Fruit fly (Drosophila melanogaster): ENCODE measurements around the gene Pkcdelta.

Pkcdelta gene

DNA sequence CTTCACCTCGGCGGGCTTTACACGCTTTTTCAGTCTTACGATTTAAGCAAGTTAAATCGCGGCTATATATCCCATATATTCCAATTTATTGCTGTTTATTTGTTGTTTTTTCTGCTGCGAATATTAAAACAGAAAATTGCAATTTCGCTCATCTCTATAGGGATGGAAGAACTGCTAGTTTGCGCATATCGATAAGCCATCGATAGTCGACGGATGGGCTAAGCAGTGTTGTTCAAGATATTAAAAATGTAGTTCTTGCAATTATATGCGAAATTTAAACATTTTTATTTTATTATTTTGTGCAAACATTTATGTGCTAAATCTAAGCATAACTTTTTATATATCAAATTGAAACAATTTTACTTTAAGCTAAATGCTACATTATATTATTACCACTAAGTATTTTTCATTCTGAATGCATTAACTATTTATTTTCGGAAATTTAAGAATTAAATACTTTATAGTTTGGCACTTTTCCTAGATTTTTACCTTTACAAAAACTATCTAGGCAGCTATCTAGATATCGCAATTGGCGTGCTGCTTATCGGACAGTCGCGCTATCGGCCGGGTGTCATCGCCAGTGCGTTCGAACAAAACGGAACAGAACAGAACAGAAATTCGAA lies 31.0 kb downstream of the Pkcdelta start, which contains the start of the genes Rab40 and CG42258 (continued):
- TF ChIP-seq BEAF-32 (GFP tag; optimal IDR thresholded peaks at IDR 0.05) (peak; percentile 84), gce (GFP tag; IDR thresholded peaks at IDR 0.05) (no peak), Rx (GFP tag; IDR thresholded peaks at IDR 0.05) (no peak), insv (GFP tag; optimal IDR thresholded peaks at IDR 0.05) (no peak), Usf (GFP tag; optimal IDR thresholded peaks at IDR 0.05) (no peak), chinmo (GFP tag; IDR thresholded peaks at IDR 0.05; ENCODE audit: partially characterized antibody) (no peak), zf30C (GFP tag; optimal IDR thresholded peaks at IDR 0.05) (no peak), twi (tag; optimal IDR thresholded peaks at IDR 0.05) (no peak), Pdp1 (GFP tag; optimal IDR thresholded peaks at IDR 0.05) (peak; percentile 49 to 51), Hsf (GFP tag; optimal IDR thresholded peaks at IDR 0.05) (peak; percentile 58), kah (GFP tag; optimal IDR thresholded peaks at IDR 0.05) (no peak), rib (GFP tag; IDR thresholded peaks at IDR 0.05) (no peak; the same call in 1 of the 2 replicates), crp (GFP tag; optimal IDR thresholded peaks at IDR 0.05) (no peak), Doc2 (GFP tag; IDR thresholded peaks at IDR 0.05) (no peak), CoRest (tag; optimal IDR thresholded peaks at IDR 0.05) (peak; percentile 60), CG11695 (GFP tag; IDR thresholded peaks at IDR 0.05) (0 out of 3 replicates have a peak, but pooled peaks have one; percentile 34), Gug (GFP tag; IDR thresholded peaks at IDR 0.05) (peak; percentile 38; the same call in 1 of the 4 replicates), CG6654 (GFP tag; optimal IDR thresholded peaks at IDR 0.05) (no peak), trh (GFP tag; optimal IDR thresholded peaks at IDR 0.05) (no peak), CG10321 (GFP tag; IDR thresholded peaks at IDR 0.05) (no peak), zfh1 (GFP tag; IDR thresholded peaks at IDR 0.05) (peak; percentile 36; the same call in 1 of the 3 replicates), Dfd (GFP tag; optimal IDR thresholded peaks at IDR 0.05) (no peak), slbo (GFP tag; IDR thresholded peaks at IDR 0.05) (peak; percentile 43), E2f1 (GFP tag; IDR thresholded peaks at IDR 0.05) (no peak), CG7839 (tag; optimal IDR thresholded peaks at IDR 0.05) (peak; percentile 36), CG6683 (GFP tag; optimal IDR thresholded peaks at IDR 0.05) (no peak), CG15073 (GFP tag; optimal IDR thresholded peaks at IDR 0.05) (no peak), Hmx (GFP tag; optimal IDR thresholded peaks at IDR 0.05) (peak; percentile 3), Fer1 (GFP tag; optimal IDR thresholded peaks at IDR 0.05) (no peak), wek (GFP tag; optimal IDR thresholded peaks at IDR 0.05) (no peak), ci (GFP tag; IDR thresholded peaks at IDR 0.05) (0 out of 3 replicates have a peak, but pooled peaks have one; percentile 29), fd96Cb (tag; optimal IDR thresholded peaks at IDR 0.05) (peak; percentile 21), tx (GFP tag; optimal IDR thresholded peaks at IDR 0.05) (no peak), CG8478 (optimal IDR thresholded peaks at IDR 0.05) (no peak), CG3995 (GFP tag; optimal IDR thresholded peaks at IDR 0.05) (no peak), knrl (GFP tag; IDR thresholded peaks at IDR 0.05; ENCODE audit: partially characterized antibody) (peak; percentile 73; the same call in 2 of the 3 replicates), ssp (GFP tag; IDR thresholded peaks at IDR 0.05) (peak; percentile 32; the same call in 1 of the 2 replicates), CG1647 (GFP tag; optimal IDR thresholded peaks at IDR 0.05) (no peak), Nf-YA (GFP tag; IDR thresholded peaks at IDR 0.05) (no peak), Elba2 (GFP tag; optimal IDR thresholded peaks at IDR 0.05) (no peak), ab (GFP tag; optimal IDR thresholded peaks at IDR 0.05) (no peak), CG4820 (GFP tag; optimal IDR thresholded peaks at IDR 0.05) (peak; percentile 32), CG17186 (GFP tag; optimal IDR thresholded peaks at IDR 0.05) (peak; percentile 12), seq (GFP tag; IDR thresholded peaks at IDR 0.05) (no peak), CG2889 (GFP tag; IDR thresholded peaks at IDR 0.05) (no peak), row (GFP tag; IDR thresholded peaks at IDR 0.05) (peak; percentile 72), CG7372 (GFP tag; IDR thresholded peaks at IDR 0.05) (no peak), CG15601 (tag; optimal IDR thresholded peaks at IDR 0.05) (no peak), Hand (GFP tag; optimal IDR thresholded peaks at IDR 0.05) (no peak), vnd (GFP tag; IDR thresholded peaks at IDR 0.05; ENCODE audit: partially characterized antibody) (peak; percentile 53; the same call in 1 of the 3 replicates), Rfx (GFP tag; IDR thresholded peaks at IDR 0.05) (peak; percentile 47)
